Worm (Caenorhabditis elegans): Measurements from ENCODE around the gene act-3.

Gene act-3

DNA sequence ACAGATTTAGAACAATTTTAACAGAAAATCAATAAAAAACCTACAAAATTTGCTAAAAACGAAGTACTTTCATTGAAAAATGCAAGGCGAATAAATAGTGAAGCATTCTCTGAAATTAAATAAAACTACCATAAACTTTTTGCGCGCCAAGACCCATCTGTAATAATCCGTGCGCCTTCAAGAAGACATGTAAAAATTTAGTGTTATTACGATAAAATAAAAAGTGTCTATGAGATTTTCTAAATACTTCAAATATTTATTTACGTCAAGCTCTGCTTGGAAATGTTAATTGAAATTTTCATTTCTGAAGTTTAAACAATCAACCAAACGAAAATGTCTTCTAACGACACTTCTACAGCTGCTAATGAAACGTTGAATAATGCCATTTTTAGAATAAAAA is 34.3 kb downstream of the act-3 start, which contains the start of gene C45B11.9:
TSS of gene C45B11.9 (plus strand) at position 301 of the 400 bp plus-strand sequence.
- TF ChIP-seq zfp-2 (tag; optimal IDR thresholded peaks at IDR 0.05): no peak
- no peak for TF ChIP-seq ceh-44 (GFP tag; IDR thresholded peaks at IDR 0.05)
- TF ChIP-seq D1046.2 (GFP tag; IDR thresholded peaks at IDR 0.05): no peak
- no peak for TF ChIP-seq vab-7 (GFP tag; IDR thresholded peaks at IDR 0.05)
- TF ChIP-seq lin-29 (GFP tag; IDR thresholded peaks at IDR 0.05): no peak
- no peak for TF ChIP-seq ZK546.5 (tag; optimal IDR thresholded peaks at IDR 0.05)
- no peak for TF ChIP-seq Y105C5A.15 (GFP tag; IDR thresholded peaks at IDR 0.05)
- TF ChIP-seq cey-2 (tag; optimal IDR thresholded peaks at IDR 0.05; ENCODE audit: borderline replicate concordance, insufficient read depth): no peak
- no peak for TF ChIP-seq nhr-76 (tag; optimal IDR thresholded peaks at IDR 0.05)
- no peak for TF ChIP-seq F37D6.2 (tag; optimal IDR thresholded peaks at IDR 0.05)
- no peak for TF ChIP-seq daf-12 (tag; optimal IDR thresholded peaks at IDR 0.05)
- TF ChIP-seq spr-3 (GFP tag; optimal IDR thresholded peaks at IDR 0.05): no peak
- no peak for TF ChIP-seq Y75B8A.6 (GFP tag; IDR thresholded peaks at IDR 0.05)
- TF ChIP-seq egl-43 (GFP tag; IDR thresholded peaks at IDR 0.05): no peak
- no peak for TF ChIP-seq dmd-8 (GFP tag; IDR thresholded peaks at IDR 0.05)
- no peak for TF ChIP-seq ceh-62 (tag; optimal IDR thresholded peaks at IDR 0.05)
- TF ChIP-seq ces-1 (GFP tag; optimal IDR thresholded peaks at IDR 0.05): no peak
- TF ChIP-seq spr-1 (tag; optimal IDR thresholded peaks at IDR 0.05): no peak
- TF ChIP-seq rbr-2 (tag; optimal IDR thresholded peaks at IDR 0.05): no peak
- TF ChIP-seq nhr-77 (tag; optimal IDR thresholded peaks at IDR 0.05): no peak

DNA sequence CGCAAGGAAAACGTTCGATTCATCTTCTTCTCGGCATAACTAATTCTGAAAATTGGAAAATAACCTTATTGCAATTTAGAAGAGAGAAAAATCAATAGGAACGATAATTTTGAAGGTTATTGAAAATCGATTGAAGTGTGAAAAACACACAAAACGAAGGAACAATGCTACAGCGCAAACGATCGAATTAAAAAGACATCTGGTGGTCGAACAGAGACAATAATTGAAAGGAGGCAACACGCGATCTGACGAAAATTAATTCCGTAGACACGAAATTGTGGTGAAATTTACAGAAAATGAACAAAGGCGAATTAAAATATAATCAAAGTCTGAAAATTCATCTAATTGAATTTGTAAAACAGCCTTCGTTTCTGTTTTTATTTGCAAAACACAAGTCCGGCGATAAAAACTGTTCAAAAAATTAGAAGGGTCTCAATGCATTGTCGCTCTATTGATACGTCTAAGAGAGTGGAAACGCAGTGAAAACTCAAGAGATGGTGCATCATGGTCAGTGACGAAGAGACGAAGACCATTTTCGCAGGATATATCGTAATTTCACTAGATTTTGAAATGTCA is 34.8 kb downstream of the act-3 start, which contains the start of gene pak-2:
TSS of gene pak-2 (minus strand) at position 51 of the 576 bp plus-strand sequence.
- TF ChIP-seq attf-4 (tag; optimal IDR thresholded peaks at IDR 0.05): no peak
- no peak for TF ChIP-seq Y75B8A.6 (GFP tag; IDR thresholded peaks at IDR 0.05)
- TF ChIP-seq nhr-42 (GFP tag; IDR thresholded peaks at IDR 0.05): no peak
- peak; percentile 46 for TF ChIP-seq F37D6.2 (tag; optimal IDR thresholded peaks at IDR 0.05)
- no peak for TF ChIP-seq daf-16 (GFP tag; optimal IDR thresholded peaks at IDR 0.05)
- TF ChIP-seq daf-16 (tag; optimal IDR thresholded peaks at IDR 0.05): peak; percentile 39
- peak; percentile 90 for TF ChIP-seq mep-1 (tag; optimal IDR thresholded peaks at IDR 0.05)
- TF ChIP-seq nhr-237 (tag; optimal IDR thresholded peaks at IDR 0.05): no peak
- TF ChIP-seq lin-38 (GFP tag; IDR thresholded peaks at IDR 0.05): peak; percentile 95
- peak; percentile 62; the same call in 1 of the 2 replicates for TF ChIP-seq ZK337.2 (GFP tag; IDR thresholded peaks at IDR 0.05)
- TF ChIP-seq Y105C5A.15 (GFP tag; IDR thresholded peaks at IDR 0.05): no peak
- TF ChIP-seq vab-7 (GFP tag; IDR thresholded peaks at IDR 0.05): peak; percentile 67
- no peak for TF ChIP-seq ama-1 (optimal IDR thresholded peaks at IDR 0.05)
- no peak for TF ChIP-seq mdt-29 (GFP tag; IDR thresholded peaks at IDR 0.05)
- TF ChIP-seq ceh-44 (GFP tag; IDR thresholded peaks at IDR 0.05): 0 out of 2 replicates have a peak, but pooled peaks have one; percentile 11
- TF ChIP-seq lin-15B (tag; optimal IDR thresholded peaks at IDR 0.05): no peak
- peak; percentile 83 for TF ChIP-seq nhr-77 (tag; optimal IDR thresholded peaks at IDR 0.05)
- TF ChIP-seq pqm-1 (tag; optimal IDR thresholded peaks at IDR 0.05): peak; percentile 0
- TF ChIP-seq ceh-32 (tag; optimal IDR thresholded peaks at IDR 0.05; ENCODE audit: poor library complexity): no peak
- no peak for TF ChIP-seq madf-5 (GFP tag; IDR thresholded peaks at IDR 0.05)
- 0 out of 2 replicates have a peak, but pooled peaks have one; percentile 44 for TF ChIP-seq daf-19 (GFP tag; conservative IDR thresholded peaks at IDR 0.05)
- TF ChIP-seq saeg-2 (GFP tag; IDR thresholded peaks at IDR 0.05): no peak
- peak; percentile 10 for TF ChIP-seq nhr-6 (tag; optimal IDR thresholded peaks at IDR 0.05)
- TF ChIP-seq snpc-1.2 (GFP tag; IDR thresholded peaks at IDR 0.05): no peak
- peak; percentile 38 to 83 for TF ChIP-seq lsy-2 (tag; optimal IDR thresholded peaks at IDR 0.05)
- TF ChIP-seq lin-39 (tag; optimal IDR thresholded peaks at IDR 0.05): no peak
- TF ChIP-seq zip-11 (GFP tag; IDR thresholded peaks at IDR 0.05): no peak
- peak; percentile 90 for TF ChIP-seq fkh-10 (GFP tag; optimal IDR thresholded peaks at IDR 0.05)
- TF ChIP-seq ztf-11 (tag; optimal IDR thresholded peaks at IDR 0.05): no peak
- TF ChIP-seq zip-2 (tag; optimal IDR thresholded peaks at IDR 0.05): no peak
- 0 out of 2 replicates have a peak, but pooled peaks have one; percentile 49 for TF ChIP-seq dmd-9 (GFP tag; IDR thresholded peaks at IDR 0.05)
- TF ChIP-seq hmg-1.1 (GFP tag; IDR thresholded peaks at IDR 0.05): peak; percentile 63
- no peak for TF ChIP-seq F10B5.3 (tag; optimal IDR thresholded peaks at IDR 0.05)
- no peak for TF ChIP-seq nhr-102 (tag; optimal IDR thresholded peaks at IDR 0.05)
- TF ChIP-seq nhr-28 (tag; optimal IDR thresholded peaks at IDR 0.05): peak; percentile 67
- TF ChIP-seq mdl-1 (tag; optimal IDR thresholded peaks at IDR 0.05): peak in 1 of 2 experiments; percentile 58
- peak; percentile 72 for TF ChIP-seq hlh-11 (tag; optimal IDR thresholded peaks at IDR 0.05)

All from whole organism, L4 larva.